Worm (Caenorhabditis elegans) whole organism, L4 larva: ENCODE measurements around the gene rib-2.
A peak's percentile ranks its signal among the peaks of the same experiment; 100 is the strongest.
"Not testable (repeated sequence)": the region's sequence is repeated elsewhere in the genome, so short reads cannot be mapped to it uniquely, and the experiment has no call there.

Experiments used
- F10B5.3 ChIP-seq: sonication (generic microtip); optimal IDR thresholded peaks from 2 replicates; lab custom pipeline; 2016; ENCODE audit warnings: mild to moderate bottlenecking, missing genetic modification characterization, missing compliant biosample characterization
- F26F4.8 ChIP-seq: fragments of 200-800 bp; sonication (Bioruptor generic); conservative IDR thresholded peaks from 2 replicates; pipeline ENCODE4 v1.3.6; 2022; ENCODE audit warnings: missing genetic modification characterization, missing compliant biosample characterization
- F44E2.7 ChIP-seq: fragments of 200-800 bp; sonication (Bioruptor generic); IDR thresholded peaks from 2 replicates; pipeline ENCODE4 v2.1.2; 2022; ENCODE audit warnings: missing genetic modification characterization, missing compliant biosample characterization
- F49E8.2 ChIP-seq: sonication (generic microtip); optimal IDR thresholded peaks from 2 replicates; lab custom pipeline; 2016; ENCODE audit warnings: missing compliant biosample characterization, mild to moderate bottlenecking, missing genetic modification characterization, borderline replicate concordance
- T26A8.4 ChIP-seq: fragments of 200-800 bp; sonication (Bioruptor generic); IDR thresholded peaks from 2 replicates; pipeline ENCODE4 v1.3.6; 2022; ENCODE audit warnings: missing genetic modification characterization, missing compliant biosample characterization
- ZK546.5 ChIP-seq, 2 experiments: sonication (generic microtip); optimal IDR thresholded peaks; 2 replicates each; lab custom pipeline; 2017; ENCODE audit warnings: missing biosample characterization in 2 of 2, missing genetic modification characterization in 2 of 2
- aly-2 ChIP-seq: sonication (generic microtip); optimal IDR thresholded peaks from 2 replicates; lab custom pipeline; 2018; ENCODE audit warnings: missing biosample characterization, missing genetic modification characterization
- arid-1 ChIP-seq: fragments of 200-800 bp; sonication (Bioruptor generic); conservative IDR thresholded peaks from 2 replicates; pipeline ENCODE4 v1.3.6; 2022; ENCODE audit warnings: missing genetic modification reagents, missing genetic modification characterization, missing compliant biosample characterization
- cey-2 ChIP-seq: sonication (generic microtip); optimal IDR thresholded peaks from 3 replicates; lab custom pipeline; 2017; ENCODE audit warnings: missing genetic modification characterization, mild to moderate bottlenecking, missing compliant biosample characterization, antibody characterized with exemption, borderline replicate concordance; ENCODE audit not compliant: insufficient read depth
- ctbp-1 ChIP-seq: fragments of 200-800 bp; sonication (Bioruptor generic); IDR thresholded peaks from 2 replicates; pipeline ENCODE4 v1.3.6; 2022; ENCODE audit warnings: missing genetic modification reagents, missing genetic modification characterization, missing compliant biosample characterization
- daf-12 ChIP-seq: fragments of 150-350 bp; optimal IDR thresholded peaks from 2 replicates; lab custom pipeline; 2014; ENCODE audit warnings: missing biosample characterization, missing genetic modification reagents, missing genetic modification characterization
- daf-19 ChIP-seq: fragments of 200-800 bp; sonication (Bioruptor generic); conservative IDR thresholded peaks from 2 replicates; pipeline ENCODE4 v1.3.6; 2022; ENCODE audit warnings: missing genetic modification characterization, missing compliant biosample characterization
- dmd-6 ChIP-seq: fragments of 200-800 bp; sonication (Bioruptor generic); IDR thresholded peaks from 2 replicates; pipeline ENCODE4 v1.3.6; 2022; ENCODE audit warnings: missing genetic modification reagents, missing genetic modification characterization, missing compliant biosample characterization
- dmd-8 ChIP-seq: fragments of 200-800 bp; sonication (Bioruptor generic); IDR thresholded peaks from 2 replicates; pipeline ENCODE4 v1.3.6; 2022; ENCODE audit warnings: missing genetic modification characterization, missing compliant biosample characterization
- dve-1 ChIP-seq: sonication (generic microtip); optimal IDR thresholded peaks from 2 replicates; lab custom pipeline; 2017; ENCODE audit warnings: antibody characterized with exemption, mild to moderate bottlenecking, missing genetic modification characterization, missing compliant biosample characterization; ENCODE audit not compliant: insufficient read depth
- egl-27 ChIP-seq: sonication (generic microtip); optimal IDR thresholded peaks from 3 replicates; lab custom pipeline; 2017; ENCODE audit warnings: missing biosample characterization, missing genetic modification reagents, missing genetic modification characterization
- egl-43 ChIP-seq: fragments of 200-800 bp; sonication (Bioruptor generic); IDR thresholded peaks from 2 replicates; pipeline ENCODE4 v1.3.6; 2022; ENCODE audit warnings: missing genetic modification reagents, missing genetic modification characterization, missing compliant biosample characterization
- hif-1 ChIP-seq, 2 experiments: sonication (generic microtip); optimal IDR thresholded peaks; 2 replicates each; lab custom pipeline; 2016 to 2017; ENCODE audit warnings: missing compliant biosample characterization in 2 of 2, missing genetic modification characterization in 2 of 2, missing genetic modification reagents in 2 of 2, missing genotype in 2 of 2, mild to moderate bottlenecking in 1 of 2
- hlh-11 ChIP-seq: fragments of 200-800 bp; sonication (Bioruptor generic); optimal IDR thresholded peaks from 2 replicates; lab custom pipeline; 2018; ENCODE audit warnings: mild to moderate bottlenecking, missing genetic modification characterization, missing compliant biosample characterization
- hmg-1.1 ChIP-seq: fragments of 200-800 bp; sonication (Bioruptor generic); IDR thresholded peaks from 2 replicates; pipeline ENCODE4 v1.3.6; 2022; ENCODE audit warnings: missing genetic modification reagents, missing genetic modification characterization, missing compliant biosample characterization
- lin-1 ChIP-seq: fragments of 200-800 bp; sonication (Bioruptor generic); IDR thresholded peaks from 2 replicates; pipeline ENCODE4 v1.3.6; 2022; ENCODE audit warnings: missing genetic modification reagents, missing genetic modification characterization, missing compliant biosample characterization
- lin-15B ChIP-seq: fragments of 150-350 bp; sonication (generic microtip); optimal IDR thresholded peaks from 3 replicates; lab custom pipeline; 2014; ENCODE audit warnings: missing biosample characterization, missing genetic modification characterization
- lin-38 ChIP-seq: fragments of 200-800 bp; sonication (Bioruptor generic); IDR thresholded peaks from 2 replicates; pipeline ENCODE4 v1.3.6; 2022; ENCODE audit warnings: missing genetic modification reagents, missing genetic modification characterization, missing compliant biosample characterization
- lin-39 ChIP-seq: fragments of 150-350 bp; optimal IDR thresholded peaks from 2 replicates; lab custom pipeline; 2014; ENCODE audit warnings: missing biosample characterization, missing genetic modification reagents, missing genetic modification characterization
- madf-5 ChIP-seq, 2 experiments: fragments of 200-800 bp; sonication (Bioruptor generic); IDR thresholded peaks; 2 replicates each; pipeline ENCODE4 v1.3.6; 2022; ENCODE audit warnings: missing compliant biosample characterization in 2 of 2, missing genetic modification characterization in 2 of 2
- mdl-1 ChIP-seq, 2 experiments: fragments of 150-350 bp in 1 of 2; sonication (generic microtip) in 1 of 2; optimal IDR thresholded peaks; 2 replicates each; lab custom pipeline; 2014 to 2017; ENCODE audit warnings: missing biosample characterization in 2 of 2, missing genetic modification characterization in 2 of 2
- nhr-10 ChIP-seq: fragments of 150-350 bp; optimal IDR thresholded peaks from 2 replicates; lab custom pipeline; 2014; ENCODE audit warnings: missing biosample characterization, missing genetic modification characterization
- nhr-48 ChIP-seq: sonication (generic microtip); optimal IDR thresholded peaks from 2 replicates; lab custom pipeline; 2016; ENCODE audit warnings: mild to moderate bottlenecking, missing genetic modification characterization, missing compliant biosample characterization
- nhr-77 ChIP-seq: fragments of 150-350 bp; optimal IDR thresholded peaks from 2 replicates; lab custom pipeline; 2014; ENCODE audit warnings: missing biosample characterization, missing genetic modification characterization
- pha-4 ChIP-seq, 2 experiments: fragments of 150-350 bp in 1 of 2; fragments of 200-800 bp in 1 of 2; sonication (Bioruptor generic) in 1 of 2; IDR thresholded peaks in 1 of 2; optimal IDR thresholded peaks in 1 of 2; 2 replicates each; pipeline versions ENCODE4 v1.3.6 to Lab custom; 2014 to 2022; ENCODE audit warnings: missing genetic modification characterization in 2 of 2, missing genetic modification reagents in 2 of 2, missing biosample characterization in 1 of 2, missing compliant biosample characterization in 1 of 2
- rbr-2 ChIP-seq: sonication (generic microtip); optimal IDR thresholded peaks from 2 replicates; lab custom pipeline; 2016; ENCODE audit warnings: missing genotype, missing genetic modification characterization, missing compliant biosample characterization
- saeg-2 ChIP-seq: fragments of 200-800 bp; sonication (Bioruptor generic); IDR thresholded peaks from 2 replicates; pipeline ENCODE4 v1.3.6; 2022; ENCODE audit warnings: missing genetic modification reagents, missing genetic modification characterization, missing compliant biosample characterization
- sdz-12 ChIP-seq: fragments of 200-800 bp; sonication (Bioruptor generic); optimal IDR thresholded peaks from 2 replicates; lab custom pipeline; 2018; ENCODE audit warnings: mild to moderate bottlenecking, missing genetic modification characterization, missing compliant biosample characterization
- set-16 ChIP-seq: fragments of 200-800 bp; sonication (Bioruptor generic); IDR thresholded peaks from 2 replicates; pipeline ENCODE4 v1.3.6; 2022; ENCODE audit warnings: missing genetic modification reagents, missing genetic modification characterization, missing compliant biosample characterization
- snpc-1.2 ChIP-seq: fragments of 200-800 bp; sonication (Bioruptor generic); IDR thresholded peaks from 2 replicates; pipeline ENCODE4 v1.3.6; 2022; ENCODE audit warnings: missing genetic modification reagents, missing genetic modification characterization, missing compliant biosample characterization
- snpc-4 ChIP-seq: fragments of 150-350 bp; optimal IDR thresholded peaks from 2 replicates; lab custom pipeline; 2014; ENCODE audit warnings: missing biosample characterization, missing genetic modification characterization
- unc-130 ChIP-seq: sonication (generic microtip); optimal IDR thresholded peaks from 2 replicates; lab custom pipeline; 2016; ENCODE audit warnings: missing genetic modification reagents, missing genetic modification characterization, missing compliant biosample characterization
- vab-7 ChIP-seq: fragments of 200-800 bp; sonication (Bioruptor generic); IDR thresholded peaks from 2 replicates; pipeline ENCODE4 v1.3.6; 2022; ENCODE audit warnings: missing genetic modification reagents, missing genetic modification characterization, missing compliant biosample characterization
- zfp-2 ChIP-seq: sonication (generic microtip); optimal IDR thresholded peaks from 2 replicates; lab custom pipeline; 2016; ENCODE audit warnings: mild to moderate bottlenecking, missing genetic modification characterization, missing compliant biosample characterization
- zip-2 ChIP-seq: fragments of 150-350 bp; optimal IDR thresholded peaks from 2 replicates; lab custom pipeline; 2014; ENCODE audit warnings: missing biosample characterization, missing genetic modification characterization

Gene rib-2

ce11 chrIII:10747620-10748479 is 5.2 kb downstream of the rib-2 start, which contains the start of the genes ran-1 and dkc-1 (continued):
- no peak for TF ChIP-seq cey-2
- TF ChIP-seq daf-12 (tag; lab: Kevin White, UChicago): no peak
- TF ChIP-seq hif-1 (tag; optimal IDR thresholded peaks at IDR 0.05; lab: Kevin White, UChicago): peak in 1 of 2 experiments; percentile 54
- no peak for TF ChIP-seq zip-2
- TF ChIP-seq sdz-12: no peak
- peak; percentile 12 for TF ChIP-seq nhr-48 (tag; lab: Kevin White, UChicago)

ce11 chrIII:10750043-10750442 is 7.4 kb downstream of the rib-2 start, which contains the start of gene enu-3.6:
Gene enu-3.6 (plus strand): TSS chrIII:10750434.
- TF ChIP-seq snpc-1.2 (GFP tag; lab: Robert Waterston, UW) (0 out of 2 replicates have a peak, but pooled peaks have one; percentile 17), lin-38 (GFP tag; lab: Robert Waterston, UW) (peak; percentile 63), egl-43 (0 out of 2 replicates have a peak, but pooled peaks have one; percentile 40), T26A8.4 (GFP tag; lab: Robert Waterston, UW) (0 out of 2 replicates have a peak, but pooled peaks have one; percentile 21), arid-1 (GFP tag; lab: Robert Waterston, UW) (0 out of 2 replicates have a peak, but pooled peaks have one; percentile 62), pha-4 (GFP tag; IDR thresholded peaks at IDR 0.05; lab: Robert Waterston, UW) (peak; percentile 52; the same call in 1 of the 2 replicates), F49E8.2 (peak; percentile 7)
- TF ChIP-seq pha-4 (tag; optimal IDR thresholded peaks at IDR 0.05; lab: Kevin White, UChicago): not testable (repeated sequence)
- TF ChIP-seq, all 104 proteins: peak for 7; not testable (repeated sequence) for 97

- TF ChIP-seq pha-4 (GFP tag; IDR thresholded peaks at IDR 0.05; lab: Robert Waterston, UW): no peak
- TF ChIP-seq pha-4 (tag; optimal IDR thresholded peaks at IDR 0.05; lab: Kevin White, UChicago): no peak
- TF ChIP-seq vab-7 (GFP tag; lab: Robert Waterston, UW): no peak
- TF ChIP-seq F44E2.7: no peak
- TF ChIP-seq lin-1 (GFP tag; lab: Robert Waterston, UW): no peak
- TF ChIP-seq hlh-11 (tag; lab: Kevin White, UChicago): no peak
- TF ChIP-seq, all 104 proteins: peak for 0
These were observed 11.8 kb downstream of the rib-2 start for ce11 chrIII:10754379-10754778.

ce11 chrIII:10755480-10756066 is 13.0 kb downstream of the rib-2 start, which contains the start of gene hpl-2:
Gene hpl-2 (minus strand): TSS chrIII:10755530.
- TF ChIP-seq dmd-8 (GFP tag; lab: Robert Waterston, UW) (no peak), dmd-6 (GFP tag; lab: Robert Waterston, UW) (no peak), unc-130 (no peak), rbr-2 (tag; lab: Kevin White, UChicago) (no peak), madf-5 (GFP tag; IDR thresholded peaks at IDR 0.05; lab: Robert Waterston, UW) (no peak), F26F4.8 (GFP tag; lab: Robert Waterston, UW) (no peak), ctbp-1 (no peak), F44E2.7 (no peak), lin-39 (no peak), arid-1 (GFP tag; lab: Robert Waterston, UW) (no peak), dve-1 (tag; lab: Kevin White, UChicago) (no peak), zip-2 (no peak)
- TF ChIP-seq, all 104 proteins: peak for 0

ce11 chrIII:10757540-10757939 is 14.9 kb downstream of the rib-2 start, which contains the start of gene rnf-113:
Gene rnf-113 (minus strand): TSS chrIII:10757640.
- TF ChIP-seq hmg-1.1 (GFP tag; lab: Robert Waterston, UW) (no peak), mdl-1 (tag; optimal IDR thresholded peaks at IDR 0.05; lab: Kevin White, UChicago) (no peak), lin-15B (tag; lab: Kevin White, UChicago) (no peak), ZK546.5 (tag; optimal IDR thresholded peaks at IDR 0.05; lab: Kevin White, UChicago) (no peak), aly-2 (tag; lab: Kevin White, UChicago) (no peak), saeg-2 (no peak), F10B5.3 (tag; lab: Kevin White, UChicago) (no peak), snpc-4 (no peak), set-16 (GFP tag; lab: Robert Waterston, UW) (no peak), F26F4.8 (GFP tag; lab: Robert Waterston, UW) (no peak), zfp-2 (tag; lab: Kevin White, UChicago) (no peak), egl-27 (tag; lab: Kevin White, UChicago) (no peak), nhr-10 (tag; lab: Kevin White, UChicago) (no peak), daf-19 (GFP tag; lab: Robert Waterston, UW) (no peak), nhr-77 (no peak), madf-5 (GFP tag; IDR thresholded peaks at IDR 0.05; lab: Robert Waterston, UW) (no peak), nhr-48 (tag; lab: Kevin White, UChicago) (no peak)
- TF ChIP-seq, all 104 proteins: peak for 0
